Fruit fly (Drosophila melanogaster): Measurements from ENCODE around the gene spn-D.

spn-D gene

dm6 chr3R:27131408-27131807 lies 34.1 kb upstream of the spn-D start (continued):
- TF ChIP-seq CG7372 (GFP tag; IDR thresholded peaks at IDR 0.05) (no peak), CG8281 (tag; optimal IDR thresholded peaks at IDR 0.05) (no peak), fu2 (GFP tag; optimal IDR thresholded peaks at IDR 0.05) (no peak), caup (GFP tag; optimal IDR thresholded peaks at IDR 0.05; ENCODE audit: severe bottlenecking) (peak; percentile 86), nau (GFP tag; optimal IDR thresholded peaks at IDR 0.05) (no peak), cwo (GFP tag; optimal IDR thresholded peaks at IDR 0.05) (peak; percentile 56), HLH4C (GFP tag; IDR thresholded peaks at IDR 0.05; ENCODE audit: partially characterized antibody) (no peak), CG10543 (GFP tag; optimal IDR thresholded peaks at IDR 0.05) (peak; percentile 57), run (tag; optimal IDR thresholded peaks at IDR 0.05) (no peak), her (GFP tag; optimal IDR thresholded peaks at IDR 0.05) (peak; percentile 68), gem (tag; optimal IDR thresholded peaks at IDR 0.05) (peak; percentile 30), ttk (GFP tag; IDR thresholded peaks at IDR 0.05) (no peak), CG7928 (GFP tag; optimal IDR thresholded peaks at IDR 0.05) (peak; percentile 9), CG13624 (GFP tag; optimal IDR thresholded peaks at IDR 0.05) (peak; percentile 32), Jarid2 (GFP tag; optimal IDR thresholded peaks at IDR 0.05) (peak; percentile 15), CG10209 (GFP tag; optimal IDR thresholded peaks at IDR 0.05) (peak; percentile 72), Hr78 (GFP tag; optimal IDR thresholded peaks at IDR 0.05) (no peak), CG6689 (GFP tag; IDR thresholded peaks at IDR 0.05) (no peak), fd64A (GFP tag; optimal IDR thresholded peaks at IDR 0.05) (no peak), da (GFP tag; optimal IDR thresholded peaks at IDR 0.05) (peak; percentile 20), CG11696 (GFP tag; IDR thresholded peaks at IDR 0.05) (no peak), CG31441 (GFP tag; IDR thresholded peaks at IDR 0.05) (no peak), Nf-YC (tag; optimal IDR thresholded peaks at IDR 0.05) (no peak), Vsx1 (GFP tag; optimal IDR thresholded peaks at IDR 0.05) (peak; percentile 71), tio (GFP tag; optimal IDR thresholded peaks at IDR 0.05) (no peak), cg (GFP tag; optimal IDR thresholded peaks at IDR 0.05) (no peak)

- TF ChIP-seq sd (tag; optimal IDR thresholded peaks at IDR 0.05), result peak; percentile 64
- TF ChIP-seq Eip74EF (GFP tag; optimal IDR thresholded peaks at IDR 0.05), result peak in 1 of 2 experiments; percentile 76
- peak; percentile 19 for TF ChIP-seq Med (GFP tag)
- peak in 1 of 2 experiments; percentile 20 for TF ChIP-seq Pdp1 (GFP tag; optimal IDR thresholded peaks at IDR 0.05)
- TF ChIP-seq vvl (GFP tag; IDR thresholded peaks at IDR 0.05), result peak; percentile 93
- no peak for TF ChIP-seq lola (GFP tag; optimal IDR thresholded peaks at IDR 0.05)
- peak; percentile 90 for TF ChIP-seq sr (GFP tag; IDR thresholded peaks at IDR 0.05)
- 0 out of 4 replicates have a peak, but pooled peaks have one; percentile 74 for TF ChIP-seq chinmo (GFP tag; IDR thresholded peaks at IDR 0.05; ENCODE audit: partially characterized antibody)
- TF ChIP-seq abd-A (tag; optimal IDR thresholded peaks at IDR 0.05), result peak; percentile 88
- no peak for TF ChIP-seq CG7372 (GFP tag; IDR thresholded peaks at IDR 0.05)
- TF ChIP-seq onecut (GFP tag; IDR thresholded peaks at IDR 0.05), result peak; percentile 21
- TF ChIP-seq Hr78 (GFP tag; optimal IDR thresholded peaks at IDR 0.05), result no peak
- no peak for TF ChIP-seq CG17328 (GFP tag; IDR thresholded peaks at IDR 0.05)
- TF ChIP-seq CG34224 (GFP tag; IDR thresholded peaks at IDR 0.05; ENCODE audit: partially characterized antibody), result no peak
- peak; percentile 48 for TF ChIP-seq CG12769 (tag; optimal IDR thresholded peaks at IDR 0.05)
Measured at dm6 chr3R:27133992-27134391, 31.5 kb upstream of the spn-D start.

All from whole organism, embryonic.